Worm (Caenorhabditis elegans): Measurements from ENCODE around the gene apc-11.

DNA sequence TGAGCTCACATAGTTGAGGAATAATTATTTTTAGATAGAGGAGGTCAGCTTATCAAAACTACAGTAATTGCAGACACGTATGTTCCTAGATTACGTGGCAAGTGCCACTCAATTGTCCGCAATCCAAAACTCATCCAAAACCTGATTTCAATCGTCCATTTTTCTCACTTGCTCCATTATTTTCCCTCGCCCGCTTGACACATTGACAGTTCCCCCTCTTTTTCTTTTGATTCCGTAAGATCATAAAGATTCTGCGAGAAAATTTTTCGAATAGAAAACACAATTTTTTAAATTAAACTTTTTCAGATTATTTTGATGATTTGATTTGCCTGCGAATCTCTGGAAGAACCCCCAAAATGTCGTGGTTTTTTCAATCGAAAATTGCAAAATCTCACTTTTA is 45.5 kb downstream of the apc-11 start, which contains the start of gene M88.4:
- TF ChIP-seq dao-5 (tag; optimal IDR thresholded peaks at IDR 0.05) (no peak), W03F9.2 (tag; optimal IDR thresholded peaks at IDR 0.05) (no peak)

Measured in whole organism, L4/young adult.